Worm (Caenorhabditis elegans): ENCODE data around the gene R10D12.10.

DNA sequence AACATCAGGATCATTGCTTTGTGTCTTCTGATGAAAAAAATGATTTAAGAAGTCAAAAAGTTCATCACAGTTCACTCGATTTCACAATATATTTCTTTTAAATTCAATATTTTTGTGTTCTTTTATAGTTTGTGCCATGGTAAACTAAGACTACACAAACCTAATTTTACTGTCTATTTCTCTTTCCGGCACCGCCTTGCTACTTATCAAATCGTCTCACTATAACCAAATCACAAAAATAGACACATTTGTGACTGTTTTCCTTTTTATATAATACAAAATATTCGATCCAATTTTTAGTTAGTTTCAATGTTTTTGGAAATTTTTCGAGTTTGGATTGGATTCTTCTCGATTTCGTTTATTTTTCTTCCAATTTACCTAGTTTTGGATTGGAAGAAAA lies 4.1 kb downstream of the R10D12.10 start, which contains the start of gene swt-6:
- TF ChIP-seq ama-1 (optimal IDR thresholded peaks at IDR 0.05) (no peak), B0310.2 (tag; optimal IDR thresholded peaks at IDR 0.05) (no peak), tbx-37 (GFP tag; conservative IDR thresholded peaks at IDR 0.05) (no peak), hmg-4 (GFP tag; optimal IDR thresholded peaks at IDR 0.05) (no peak), F13C5.2 (tag; optimal IDR thresholded peaks at IDR 0.05) (no peak), aly-1 (tag; optimal IDR thresholded peaks at IDR 0.05) (no peak)

Data from whole organism, early embryonic.